Worm (Caenorhabditis elegans): ENCODE results near the gene gmpr-1.

The gmpr-1 gene

ce11 chrV:4371309-4371933 is at the start of gene gmpr-1, which contains the start of gene fipp-1:
Gene gmpr-1, minus strand, starts transcription at chrV:4371383.
Gene fipp-1, plus strand, starts transcription at chrV:4371807.
- TF ChIP-seq unc-62 (GFP tag; optimal IDR thresholded peaks at IDR 0.05), result no peak

DNA sequence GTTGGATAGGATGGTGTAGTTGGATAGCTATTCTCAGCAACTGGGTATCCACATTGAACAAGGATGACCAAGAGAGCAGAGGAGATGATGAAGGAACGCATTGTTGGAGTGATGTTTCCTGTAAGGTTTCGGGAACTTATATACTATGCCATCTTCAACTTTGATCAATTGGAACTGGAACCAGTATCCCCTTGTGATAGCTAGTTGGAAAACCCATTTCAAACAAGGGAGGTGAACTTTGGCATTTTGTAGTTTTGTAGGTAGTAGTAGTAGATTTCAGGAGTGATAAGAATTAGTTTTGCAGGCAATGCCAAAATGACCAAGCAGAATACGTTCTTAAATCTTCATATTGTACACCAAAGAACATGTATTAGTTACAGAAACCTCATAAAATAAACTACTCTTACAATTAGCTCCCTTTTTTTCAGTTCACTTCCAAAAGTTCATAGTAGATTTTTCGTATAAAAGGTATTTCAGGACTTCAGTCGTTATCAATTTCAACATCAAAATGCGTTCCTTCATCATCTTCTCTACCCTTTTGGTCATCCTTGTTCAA is 48.7 kb upstream of the gmpr-1 start, which contains the start of the genes Y47D7A.7 and Y47D7A.2:
Gene Y47D7A.7, minus strand, starts transcription at position 101 of the 556 bp plus-strand sequence.
Gene Y47D7A.2, plus strand, starts transcription at position 506 of the 556 bp plus-strand sequence.
- no peak for TF ChIP-seq unc-62 (GFP tag; optimal IDR thresholded peaks at IDR 0.05)

- no peak for TF ChIP-seq unc-62 (GFP tag; optimal IDR thresholded peaks at IDR 0.05)
These were observed 46.9 kb upstream of the gmpr-1 start, which contains the start of gene Y47D7A.6 for ce11 chrV:4418116-4418515. Gene Y47D7A.6, minus strand, starts transcription at chrV:4418216.

- TF ChIP-seq unc-62 (GFP tag; optimal IDR thresholded peaks at IDR 0.05), result no peak
These were observed 45.5 kb upstream of the gmpr-1 start, which contains the start of gene Y47D7A.18 for ce11 chrV:4416710-4417109. Gene Y47D7A.18, minus strand, starts transcription at chrV:4416810.

DNA sequence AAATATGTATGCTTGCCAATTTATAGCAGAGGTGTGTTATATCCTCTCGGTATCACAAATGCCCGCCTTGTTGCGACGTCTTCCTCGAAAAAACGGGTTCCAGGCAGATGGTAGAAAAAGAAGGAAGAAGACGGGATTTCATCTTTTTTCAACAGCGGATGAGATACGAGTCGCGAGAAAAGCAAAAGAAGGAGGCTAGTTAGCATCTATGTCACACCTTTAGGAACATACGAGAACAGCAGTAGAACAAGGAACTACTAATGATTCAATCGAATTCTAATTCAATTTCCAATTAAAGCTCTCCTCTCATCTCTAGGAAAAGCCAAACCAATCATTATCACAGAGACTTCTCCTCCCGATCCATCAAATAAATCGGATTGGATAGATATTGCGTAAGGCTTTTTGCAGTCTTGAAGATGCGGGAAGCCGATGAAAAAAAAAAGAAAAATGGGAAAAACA is 43.5 kb upstream of the gmpr-1 start, which contains the start of gene grl-5:
Gene grl-5, minus strand, starts transcription at position 51 of the 459 bp plus-strand sequence.
- no peak for TF ChIP-seq unc-62 (GFP tag; optimal IDR thresholded peaks at IDR 0.05)

DNA sequence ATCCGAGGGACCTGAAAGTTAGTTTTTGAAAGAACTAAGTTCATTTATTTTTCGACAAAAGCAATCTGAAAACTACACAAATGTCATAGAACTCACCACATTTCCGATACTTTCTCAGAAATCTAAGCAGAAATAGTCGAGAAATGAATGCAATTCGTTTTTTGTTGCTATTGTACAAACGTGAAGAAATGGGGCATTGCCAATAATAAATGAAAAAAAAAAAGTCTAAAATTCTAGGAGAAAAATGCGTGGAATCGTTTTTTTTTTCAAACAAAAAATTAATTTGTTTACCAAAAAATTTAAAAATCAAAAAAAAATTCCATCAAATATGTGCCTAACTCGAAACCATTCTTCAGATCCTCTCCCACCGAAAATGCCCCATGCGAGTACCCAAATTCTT is 40.5 kb upstream of the gmpr-1 start, which contains the start of gene Y47D7A.17:
Gene Y47D7A.17, minus strand, starts transcription at position 101 of the 400 bp plus-strand sequence.
- no peak for TF ChIP-seq unc-62 (GFP tag; optimal IDR thresholded peaks at IDR 0.05)

DNA sequence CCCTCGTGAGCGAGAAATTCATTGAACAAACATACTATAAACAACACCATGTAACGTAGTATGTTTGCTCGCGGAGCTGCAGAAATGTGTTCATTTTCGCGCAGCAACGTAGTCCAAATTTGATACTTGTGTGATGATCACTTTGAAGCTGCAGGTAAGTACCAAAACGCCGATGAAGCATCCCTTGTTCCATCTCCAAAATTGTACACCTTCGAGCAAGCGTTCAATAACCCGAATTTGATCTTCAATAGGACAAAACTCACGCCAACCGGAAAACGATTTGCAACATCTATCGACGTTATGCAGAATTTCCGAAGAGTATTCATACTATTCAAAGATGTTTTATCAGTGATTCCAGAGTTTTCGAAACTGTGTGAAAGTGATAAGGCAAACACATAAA is 39.5 kb upstream of the gmpr-1 start, which contains the start of gene Y47D7A.3:
Gene Y47D7A.3, plus strand, starts transcription at position 301 of the 400 bp plus-strand sequence.
- no peak for TF ChIP-seq unc-62 (GFP tag; optimal IDR thresholded peaks at IDR 0.05)

DNA sequence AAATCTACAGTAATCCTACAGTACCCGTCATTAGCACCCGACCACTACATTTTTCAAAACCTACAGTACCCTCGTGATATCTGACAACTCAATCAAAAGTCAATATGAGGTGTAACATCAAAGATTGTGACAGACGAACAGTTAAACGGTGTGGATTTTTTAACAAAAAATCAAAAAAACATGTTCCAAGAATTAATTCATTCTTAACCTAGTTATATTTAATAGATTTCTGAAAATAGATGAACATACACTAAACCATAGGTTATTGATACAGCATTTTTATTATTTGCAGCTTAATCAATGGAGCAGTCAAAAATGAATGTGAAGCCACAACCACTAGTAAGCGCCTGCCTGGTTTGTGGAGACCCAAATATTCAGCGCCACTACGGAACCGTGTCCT is 36.3 kb upstream of the gmpr-1 start, which contains the start of gene nhr-118:
Gene nhr-118, plus strand, starts transcription at position 301 of the 400 bp plus-strand sequence.
- TF ChIP-seq unc-62 (GFP tag; optimal IDR thresholded peaks at IDR 0.05), result no peak

ce11 chrV:4401865-4402264 is 30.7 kb upstream of the gmpr-1 start, which contains the start of gene F13A2.5:
Gene F13A2.5, minus strand, starts transcription at chrV:4401965.
- TF ChIP-seq unc-62 (GFP tag; optimal IDR thresholded peaks at IDR 0.05), result no peak

DNA sequence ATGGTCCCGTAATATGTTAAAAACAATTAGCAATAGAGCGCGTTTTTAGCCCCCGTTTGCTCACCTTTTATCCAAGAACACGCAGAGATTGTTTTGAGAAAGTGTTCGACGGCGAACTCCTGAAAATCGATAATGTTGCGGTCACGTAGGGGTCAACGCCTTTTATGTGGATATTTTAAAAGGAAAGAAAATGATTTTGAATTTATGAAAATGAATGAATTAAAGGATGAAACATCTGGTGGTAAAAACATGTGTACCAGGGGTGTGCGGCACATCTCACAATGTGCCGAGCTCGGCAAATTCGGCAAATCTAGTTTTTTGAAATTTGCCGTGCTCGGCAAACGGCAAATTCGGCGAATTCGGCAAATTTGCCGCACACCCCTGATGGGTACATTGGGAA is 28.9 kb upstream of the gmpr-1 start, which contains the start of gene F13A2.4:
Gene F13A2.4, minus strand, starts transcription at position 101 of the 400 bp plus-strand sequence.
- no peak for TF ChIP-seq unc-62 (GFP tag; optimal IDR thresholded peaks at IDR 0.05)

ce11 chrV:4398884-4399283 is 27.7 kb upstream of the gmpr-1 start:
- TF ChIP-seq unc-62 (GFP tag; optimal IDR thresholded peaks at IDR 0.05), result no peak

DNA sequence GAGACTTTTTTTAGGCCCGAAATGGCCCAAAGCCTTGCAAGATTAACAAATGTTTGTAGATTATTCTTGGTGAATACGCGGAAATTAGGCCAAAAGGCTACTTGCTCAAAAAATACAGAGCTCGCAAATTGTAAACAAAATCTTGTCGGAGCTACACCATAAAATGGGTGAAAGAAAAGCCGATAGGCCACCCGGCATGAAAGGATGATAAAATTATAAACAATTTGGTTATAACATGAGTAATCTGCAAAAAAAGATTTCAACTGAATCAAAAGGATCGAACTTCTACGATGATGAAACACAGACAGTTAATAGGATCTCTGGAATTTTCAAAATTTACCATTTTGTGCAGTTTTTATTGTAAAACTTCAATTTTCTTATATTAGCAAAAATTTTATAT is 26.9 kb upstream of the gmpr-1 start:
- no peak for TF ChIP-seq unc-62 (GFP tag; optimal IDR thresholded peaks at IDR 0.05)

DNA sequence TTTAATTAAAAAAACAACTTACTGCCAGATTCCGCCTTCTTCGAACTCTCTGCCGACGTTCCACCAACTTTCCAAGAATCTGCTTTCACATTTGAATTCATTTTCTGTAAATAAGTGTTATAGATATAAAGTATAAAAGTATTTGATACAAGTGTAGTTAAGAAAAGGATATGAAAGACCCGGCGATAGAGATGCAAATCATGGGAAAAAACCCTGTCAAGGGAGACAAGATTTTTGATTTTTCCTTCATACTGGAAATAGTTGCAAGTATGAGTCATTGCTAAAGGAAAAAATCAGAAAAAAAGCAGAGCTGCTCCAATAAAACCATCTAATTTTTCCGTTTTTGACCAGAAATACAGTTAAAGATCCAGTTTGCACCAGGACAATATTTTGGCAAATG is 25.1 kb upstream of the gmpr-1 start, which contains the start of gene F13A2.3:
Gene F13A2.3, minus strand, starts transcription at position 101 of the 400 bp plus-strand sequence.
- no peak for TF ChIP-seq unc-62 (GFP tag; optimal IDR thresholded peaks at IDR 0.05)

DNA sequence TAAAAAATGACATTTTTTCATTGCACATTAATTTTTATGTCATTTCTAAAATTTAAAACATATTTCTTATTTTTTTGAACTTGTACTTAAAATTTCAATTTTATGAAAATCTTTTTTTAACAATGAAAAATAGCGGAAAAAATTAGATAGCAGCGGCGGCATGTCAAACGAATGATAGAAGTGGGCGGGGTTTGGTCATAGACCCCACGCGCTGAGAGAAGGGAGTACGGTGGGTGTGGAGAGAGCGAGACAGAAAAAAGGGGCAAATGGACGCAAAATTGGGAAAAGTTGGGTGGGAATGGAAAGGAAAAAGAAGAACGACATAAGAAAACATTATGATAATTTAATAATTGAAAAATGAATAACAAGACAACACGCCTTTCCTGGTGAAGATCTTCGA is 16.7 kb upstream of the gmpr-1 start:
- no peak for TF ChIP-seq unc-62 (GFP tag; optimal IDR thresholded peaks at IDR 0.05)

ce11 chrV:4387402-4387801 is 16.2 kb upstream of the gmpr-1 start, which contains the start of gene F13A2.9:
Gene F13A2.9, minus strand, starts transcription at chrV:4387502.
- no peak for TF ChIP-seq unc-62 (GFP tag; optimal IDR thresholded peaks at IDR 0.05)

- TF ChIP-seq unc-62 (GFP tag; optimal IDR thresholded peaks at IDR 0.05), result no peak
These were observed 15.0 kb upstream of the gmpr-1 start, which contains the start of gene F13A2.10 for ce11 chrV:4386173-4386572. Gene F13A2.10, minus strand, starts transcription at chrV:4386273.

Measured in whole organism, dauer.